Fruit fly (Drosophila melanogaster): ENCODE measurements around the gene Con.
A peak's percentile ranks its signal among the peaks of the same experiment; 100 is the strongest.

The Con gene

DNA sequence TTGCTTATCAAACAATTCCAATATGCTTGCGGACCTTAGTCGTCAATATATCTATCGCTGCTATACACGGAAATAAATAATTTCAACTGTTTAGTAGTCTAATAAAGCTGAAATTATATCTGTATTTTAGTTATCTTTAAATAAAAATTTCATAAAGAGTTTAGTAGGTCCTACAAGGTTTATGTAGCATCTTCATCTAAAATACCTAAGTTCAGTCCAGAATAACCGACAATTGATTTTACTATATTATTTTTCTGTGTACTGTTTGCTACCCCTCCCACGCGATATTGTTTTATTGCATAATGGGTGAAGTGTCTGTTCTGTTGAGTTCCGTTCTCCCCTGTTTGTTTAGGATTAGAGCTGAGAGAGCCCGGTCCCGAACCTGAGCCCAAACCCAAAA is 61.3 kb downstream of the Con start (continued):
- TF ChIP-seq Antp (GFP tag; optimal IDR thresholded peaks at IDR 0.05) (no peak), CG13894 (tag; optimal IDR thresholded peaks at IDR 0.05) (no peak), gem (tag; optimal IDR thresholded peaks at IDR 0.05) (peak; percentile 70), CG15479 (GFP tag; optimal IDR thresholded peaks at IDR 0.05) (no peak), dmrt11E (tag; optimal IDR thresholded peaks at IDR 0.05) (peak; percentile 83), vfl (GFP tag; optimal IDR thresholded peaks at IDR 0.05) (no peak), CG11504 (tag; optimal IDR thresholded peaks at IDR 0.05) (peak; percentile 22), Poxn (GFP tag; IDR thresholded peaks at IDR 0.05) (no peak), CG14710 (tag; optimal IDR thresholded peaks at IDR 0.05) (peak; percentile 46), pum (GFP tag; optimal IDR thresholded peaks at IDR 0.05) (no peak), az2 (GFP tag; optimal IDR thresholded peaks at IDR 0.05) (peak; percentile 23), odd (GFP tag; optimal IDR thresholded peaks at IDR 0.05) (no peak), Abd-B (GFP tag; optimal IDR thresholded peaks at IDR 0.05) (no peak), zfh1 (GFP tag; IDR thresholded peaks at IDR 0.05) (0 out of 3 replicates have a peak, but pooled peaks have one; percentile 42), CG17829 (tag; optimal IDR thresholded peaks at IDR 0.05) (peak; percentile 19), nmo (GFP tag; optimal IDR thresholded peaks at IDR 0.05) (peak; percentile 66), ase (GFP tag; IDR thresholded peaks at IDR 0.05) (no peak), zf30C (GFP tag; optimal IDR thresholded peaks at IDR 0.05) (peak; percentile 68), Nf-YA (GFP tag; IDR thresholded peaks at IDR 0.05) (no peak), CG17802 (tag; optimal IDR thresholded peaks at IDR 0.05) (no peak), CG12071 (GFP tag; optimal IDR thresholded peaks at IDR 0.05) (no peak), sc (optimal IDR thresholded peaks at IDR 0.05) (no peak), sc (GFP tag; optimal IDR thresholded peaks at IDR 0.05) (peak; percentile 24), CG9876 (GFP tag; optimal IDR thresholded peaks at IDR 0.05) (no peak), Opbp (GFP tag; IDR thresholded peaks at IDR 0.05; ENCODE audit: partially characterized antibody) (no peak), eyg (GFP tag; optimal IDR thresholded peaks at IDR 0.05) (no peak), CG7357 (GFP tag; IDR thresholded peaks at IDR 0.05) (no peak), Sox100B (GFP tag; optimal IDR thresholded peaks at IDR 0.05) (no peak), unpg (GFP tag; optimal IDR thresholded peaks at IDR 0.05) (peak; percentile 30), CG6254 (GFP tag; optimal IDR thresholded peaks at IDR 0.05) (no peak), her (GFP tag; optimal IDR thresholded peaks at IDR 0.05) (no peak), CG12942 (GFP tag; optimal IDR thresholded peaks at IDR 0.05) (no peak), sqz (GFP tag; optimal IDR thresholded peaks at IDR 0.05) (no peak), ewg (GFP tag; optimal IDR thresholded peaks at IDR 0.05) (peak; percentile 4), ATbp (GFP tag; optimal IDR thresholded peaks at IDR 0.05) (no peak), nau (GFP tag; optimal IDR thresholded peaks at IDR 0.05) (no peak), ap (GFP tag; IDR thresholded peaks at IDR 0.05) (no peak), Rx (GFP tag; IDR thresholded peaks at IDR 0.05) (no peak), tio (GFP tag; optimal IDR thresholded peaks at IDR 0.05) (no peak), HmgZ (tag; optimal IDR thresholded peaks at IDR 0.05) (no peak), eve (GFP tag; optimal IDR thresholded peaks at IDR 0.05) (no peak), CG18011 (GFP tag; optimal IDR thresholded peaks at IDR 0.05) (no peak), Max (GFP tag; optimal IDR thresholded peaks at IDR 0.05) (no peak), CG7372 (GFP tag; IDR thresholded peaks at IDR 0.05) (no peak), CG8281 (tag; optimal IDR thresholded peaks at IDR 0.05) (no peak), CG17186 (GFP tag; optimal IDR thresholded peaks at IDR 0.05) (no peak), dati (GFP tag; IDR thresholded peaks at IDR 0.05) (no peak), CG2202 (tag; optimal IDR thresholded peaks at IDR 0.05) (peak; percentile 26), CG7987 (GFP tag; optimal IDR thresholded peaks at IDR 0.05) (no peak), run (tag; optimal IDR thresholded peaks at IDR 0.05) (no peak), HmgD (GFP tag; optimal IDR thresholded peaks at IDR 0.05) (no peak), CG10654 (GFP tag; optimal IDR thresholded peaks at IDR 0.05) (no peak)

Data from whole organism, embryonic.